Fruit fly (Drosophila melanogaster) whole organism, embryonic: ENCODE measurements around the gene Sfp23F.

Source experiments
- ATbp ChIP-seq: fragments of 200-800 bp; sonication (Bioruptor generic); optimal IDR thresholded peaks from 2 replicates; lab custom pipeline; 2017; ENCODE audit warnings: missing biosample characterization, mild to moderate bottlenecking, missing genetic modification characterization, missing genetic modification reagents
- Ada2b ChIP-seq: fragments of 200-800 bp; sonication (Bioruptor generic); IDR thresholded peaks from 2 replicates; pipeline ENCODE4 v1.3.6; 2022; ENCODE audit warnings: missing biosample characterization, missing genetic modification characterization
- Adf1 ChIP-seq: fragments of 200-800 bp; sonication (Bioruptor generic); IDR thresholded peaks from 2 replicates; pipeline ENCODE4 v1.3.6; 2022; ENCODE audit warnings: missing biosample characterization, missing genetic modification characterization
- Aef1 ChIP-seq: fragments of 200-800 bp; sonication (Bioruptor generic); IDR thresholded peaks from 3 replicates; pipeline ENCODE4 v1.3.6; 2022; ENCODE audit warnings: missing biosample characterization, missing genetic modification characterization
- BEAF-32 ChIP-seq: fragments of 200-800 bp; sonication (Bioruptor generic); optimal IDR thresholded peaks from 3 replicates; lab custom pipeline; 2017; ENCODE audit warnings: missing biosample characterization, missing genetic modification characterization, mild to moderate bottlenecking, moderate library complexity, missing genetic modification reagents
- CG1024 ChIP-seq: fragments of 200-800 bp; sonication (Bioruptor generic); IDR thresholded peaks from 2 replicates; pipeline ENCODE4 v1.3.6; 2022; ENCODE audit warnings: missing biosample characterization, missing genetic modification characterization
- CG10274 ChIP-seq: fragments of 200-800 bp; sonication (Bioruptor generic); optimal IDR thresholded peaks from 3 replicates; lab custom pipeline; 2017; ENCODE audit warnings: missing biosample characterization, mild to moderate bottlenecking, missing genetic modification characterization
- CG11247 ChIP-seq: fragments of 200-800 bp; sonication (Bioruptor generic); IDR thresholded peaks from 2 replicates; pipeline ENCODE4 v1.3.6; 2022; ENCODE audit warnings: missing biosample characterization, missing genetic modification characterization
- CG14014 ChIP-seq: fragments of 200-800 bp; sonication (Bioruptor generic); IDR thresholded peaks from 2 replicates; pipeline ENCODE4 v1.3.6; 2022; ENCODE audit warnings: missing biosample characterization, missing genetic modification characterization
- CG15514 ChIP-seq: fragments of 200-800 bp; sonication (Bioruptor generic); optimal IDR thresholded peaks from 3 replicates; lab custom pipeline; 2017; ENCODE audit warnings: missing biosample characterization, missing genetic modification characterization, mild to moderate bottlenecking, moderate library complexity, missing genetic modification reagents
- CG15601 ChIP-seq: fragments of 200-800 bp; sonication (Bioruptor generic); optimal IDR thresholded peaks from 3 replicates; lab custom pipeline; 2019; ENCODE audit warnings: missing biosample characterization, mild to moderate bottlenecking, missing genetic modification characterization, moderate library complexity
- CG1647 ChIP-seq: fragments of 200-800 bp; sonication (Bioruptor generic); optimal IDR thresholded peaks from 3 replicates; lab custom pipeline; 2016; ENCODE audit warnings: missing biosample characterization, missing genetic modification characterization
- CG2120 ChIP-seq: fragments of 200-800 bp; sonication (Bioruptor generic); optimal IDR thresholded peaks from 3 replicates; lab custom pipeline; 2016; ENCODE audit warnings: missing biosample characterization, missing genetic modification characterization
- CG3995 ChIP-seq: fragments of 200-800 bp; sonication (Bioruptor generic); optimal IDR thresholded peaks from 3 replicates; lab custom pipeline; 2016; ENCODE audit warnings: missing biosample characterization, missing genetic modification characterization
- CG42726 ChIP-seq: fragments of 200-800 bp; sonication (Bioruptor generic); IDR thresholded peaks from 2 replicates; pipeline ENCODE4 v1.3.6; 2022; ENCODE audit warnings: missing biosample characterization, missing genetic modification characterization; ENCODE audit not compliant: partially characterized antibody
- CG7786 ChIP-seq: fragments of 200-800 bp; sonication (Bioruptor generic); optimal IDR thresholded peaks from 2 replicates; lab custom pipeline; 2016; ENCODE audit warnings: missing biosample characterization, missing genetic modification characterization
- CG7839 ChIP-seq: fragments of 200-800 bp; sonication (Bioruptor generic); optimal IDR thresholded peaks from 3 replicates; lab custom pipeline; 2018; ENCODE audit warnings: missing biosample characterization, mild to moderate bottlenecking, missing genetic modification characterization, moderate library complexity
- CG8765 ChIP-seq: fragments of 200-800 bp; sonication (Bioruptor generic); IDR thresholded peaks from 2 replicates; pipeline ENCODE4 v1.3.6; 2022; ENCODE audit warnings: missing biosample characterization, missing genetic modification characterization
- CG9215 ChIP-seq: fragments of 200-800 bp; sonication (Bioruptor generic); IDR thresholded peaks from 2 replicates; pipeline ENCODE4 v1.3.6; 2022; ENCODE audit warnings: missing biosample characterization, missing genetic modification characterization
- CG9609 ChIP-seq: fragments of 200-800 bp; sonication (Bioruptor generic); optimal IDR thresholded peaks from 3 replicates; lab custom pipeline; 2016; ENCODE audit warnings: missing biosample characterization, missing genetic modification characterization
- Dek ChIP-seq: fragments of 200-800 bp; sonication (Bioruptor generic); optimal IDR thresholded peaks from 3 replicates; lab custom pipeline; 2019; ENCODE audit warnings: missing biosample characterization, mild to moderate bottlenecking, missing genetic modification characterization, moderate library complexity
- Dll ChIP-seq: fragments of 200-800 bp; sonication (Bioruptor generic); IDR thresholded peaks from 4 replicates; pipeline ENCODE4 v1.3.6; 2022; ENCODE audit warnings: missing biosample characterization, missing genetic modification characterization; ENCODE audit not compliant: partially characterized antibody
- Dref ChIP-seq: fragments of 200-800 bp; sonication (Bioruptor generic); IDR thresholded peaks from 2 replicates; pipeline ENCODE4 v1.3.6; 2022; ENCODE audit warnings: missing biosample characterization, missing genetic modification characterization
- Fer1 ChIP-seq: fragments of 200-800 bp; sonication (Bioruptor generic); optimal IDR thresholded peaks from 2 replicates; lab custom pipeline; 2017; ENCODE audit warnings: missing biosample characterization, mild to moderate bottlenecking, missing genetic modification characterization
- HHEX ChIP-seq: fragments of 200-800 bp; sonication (Bioruptor generic); optimal IDR thresholded peaks from 3 replicates; lab custom pipeline; 2017; ENCODE audit warnings: missing biosample characterization, mild to moderate bottlenecking, missing genetic modification characterization, missing genetic modification reagents
- Med ChIP-seq: fragments of 200-800 bp; sonication (Bioruptor generic); peaks from one replicate; lab custom pipeline; 2016; ENCODE audit warnings: missing biosample characterization, missing genetic modification characterization, mild to moderate bottlenecking, inconsistent platforms, moderate library complexity
- Myb ChIP-seq: fragments of 200-800 bp; sonication (Bioruptor generic); optimal IDR thresholded peaks from 2 replicates; lab custom pipeline; 2016; ENCODE audit warnings: missing biosample characterization, missing genetic modification characterization
- Nf-YA ChIP-seq: fragments of 200-800 bp; sonication (Bioruptor generic); IDR thresholded peaks from 2 replicates; pipeline ENCODE4 v1.3.6; 2022; ENCODE audit warnings: missing biosample characterization, missing genetic modification characterization
- Rx ChIP-seq: fragments of 200-800 bp; sonication (Bioruptor generic); IDR thresholded peaks from 2 replicates; pipeline ENCODE4 v1.3.6; 2022; ENCODE audit warnings: missing biosample characterization, missing genetic modification characterization
- Stat92E ChIP-seq, 3 experiments: fragments of >200 bp in 2 of 3; fragments of 200-800 bp in 1 of 3; sonication (Bioruptor generic) in 1 of 3; optimal IDR thresholded peaks; 2 replicates each; lab custom pipeline; 2017 to 2019; ENCODE audit warnings: missing biosample characterization in 3 of 3, missing genetic modification characterization in 3 of 3, mild to moderate bottlenecking in 1 of 3, moderate library complexity in 1 of 3
- Xbp1 ChIP-seq: fragments of 200-800 bp; sonication (Bioruptor generic); optimal IDR thresholded peaks from 3 replicates; lab custom pipeline; 2016; ENCODE audit warnings: missing biosample characterization, mild to moderate bottlenecking, missing genetic modification characterization
- ato ChIP-seq: fragments of 200-800 bp; sonication (Bioruptor generic); IDR thresholded peaks from 2 replicates; pipeline ENCODE4 v1.3.6; 2022; ENCODE audit warnings: missing biosample characterization, missing genetic modification characterization; ENCODE audit not compliant: partially characterized antibody
- bsh ChIP-seq, 2 experiments: fragments of 200-800 bp; sonication (Bioruptor generic); optimal IDR thresholded peaks; 2 replicates each; lab custom pipeline; 2017 to 2018; ENCODE audit warnings: mild to moderate bottlenecking in 2 of 2, missing biosample characterization in 2 of 2, missing genetic modification characterization in 2 of 2, moderate library complexity in 1 of 2
- chinmo ChIP-seq: fragments of 200-800 bp; sonication (Bioruptor generic); IDR thresholded peaks from 4 replicates; pipeline ENCODE4 v1.3.6; 2022; ENCODE audit warnings: missing biosample characterization, missing genetic modification characterization; ENCODE audit not compliant: partially characterized antibody
- cwo ChIP-seq: fragments of 200-800 bp; sonication (Bioruptor generic); optimal IDR thresholded peaks from 3 replicates; lab custom pipeline; 2017; ENCODE audit warnings: missing biosample characterization, missing genetic modification characterization, mild to moderate bottlenecking, moderate library complexity, missing genetic modification reagents
- dan ChIP-seq: fragments of 200-800 bp; sonication (Bioruptor generic); IDR thresholded peaks from 2 replicates; pipeline ENCODE4 v1.3.6; 2022; ENCODE audit warnings: missing biosample characterization, missing genetic modification characterization
- ewg ChIP-seq: fragments of 200-800 bp; sonication (Bioruptor generic); optimal IDR thresholded peaks from 3 replicates; lab custom pipeline; 2017; ENCODE audit warnings: mild to moderate bottlenecking, missing biosample characterization, missing genetic modification reagents, missing genetic modification characterization
- ftz-f1 ChIP-seq: fragments of 200-800 bp; sonication (Bioruptor generic); optimal IDR thresholded peaks from 2 replicates; lab custom pipeline; 2016; ENCODE audit warnings: missing biosample characterization, missing genetic modification characterization
- gcm2 ChIP-seq: fragments of 200-800 bp; sonication (Bioruptor generic); optimal IDR thresholded peaks from 2 replicates; lab custom pipeline; 2016; ENCODE audit warnings: missing biosample characterization, missing genetic modification characterization
- knrl ChIP-seq: fragments of 200-800 bp; sonication (Bioruptor generic); IDR thresholded peaks from 3 replicates; pipeline ENCODE4 v1.3.6; 2022; ENCODE audit warnings: missing biosample characterization, missing genetic modification characterization; ENCODE audit not compliant: partially characterized antibody
- lab ChIP-seq: fragments of 200-800 bp; sonication (Bioruptor generic); optimal IDR thresholded peaks from 3 replicates; lab custom pipeline; 2017; ENCODE audit warnings: missing biosample characterization, missing genetic modification characterization, mild to moderate bottlenecking, moderate library complexity, missing genetic modification reagents
- lilli ChIP-seq: fragments of 200-800 bp; sonication (Bioruptor generic); optimal IDR thresholded peaks from 3 replicates; lab custom pipeline; 2016; ENCODE audit warnings: missing biosample characterization, missing genetic modification characterization
- nom ChIP-seq: fragments of 200-800 bp; sonication (Bioruptor generic); optimal IDR thresholded peaks from 2 replicates; lab custom pipeline; 2017; ENCODE audit warnings: missing biosample characterization, missing genetic modification characterization, mild to moderate bottlenecking, moderate library complexity, missing genetic modification reagents
- p53 ChIP-seq: fragments of 200-800 bp; sonication (Bioruptor generic); optimal IDR thresholded peaks from 2 replicates; lab custom pipeline; 2016; ENCODE audit warnings: missing biosample characterization, missing genetic modification characterization
- rib ChIP-seq: fragments of 200-800 bp; sonication (Bioruptor generic); IDR thresholded peaks from 2 replicates; pipeline ENCODE4 v1.3.6; 2022; ENCODE audit warnings: missing biosample characterization, missing genetic modification characterization
- schlank ChIP-seq: fragments of 200-800 bp; sonication (Bioruptor generic); optimal IDR thresholded peaks from 2 replicates; lab custom pipeline; 2018; ENCODE audit warnings: missing biosample characterization, mild to moderate bottlenecking, missing genetic modification characterization
- sima ChIP-seq: fragments of 200-800 bp; sonication (Bioruptor generic); optimal IDR thresholded peaks from 2 replicates; lab custom pipeline; 2016; ENCODE audit warnings: missing biosample characterization, missing genetic modification characterization
- sob ChIP-seq: fragments of 200-800 bp; sonication (Bioruptor generic); IDR thresholded peaks from 2 replicates; pipeline ENCODE4 v1.3.6; 2022; ENCODE audit warnings: missing biosample characterization, missing genetic modification characterization
- tx ChIP-seq: fragments of 200-800 bp; sonication (Bioruptor generic); optimal IDR thresholded peaks from 2 replicates; lab custom pipeline; 2016; ENCODE audit warnings: missing biosample characterization, missing genetic modification characterization
- zfh2 ChIP-seq: fragments of 200-800 bp; sonication (Bioruptor generic); optimal IDR thresholded peaks from 2 replicates; lab custom pipeline; 2016; ENCODE audit warnings: missing biosample characterization, missing genetic modification characterization

Sfp23F gene

DNA sequence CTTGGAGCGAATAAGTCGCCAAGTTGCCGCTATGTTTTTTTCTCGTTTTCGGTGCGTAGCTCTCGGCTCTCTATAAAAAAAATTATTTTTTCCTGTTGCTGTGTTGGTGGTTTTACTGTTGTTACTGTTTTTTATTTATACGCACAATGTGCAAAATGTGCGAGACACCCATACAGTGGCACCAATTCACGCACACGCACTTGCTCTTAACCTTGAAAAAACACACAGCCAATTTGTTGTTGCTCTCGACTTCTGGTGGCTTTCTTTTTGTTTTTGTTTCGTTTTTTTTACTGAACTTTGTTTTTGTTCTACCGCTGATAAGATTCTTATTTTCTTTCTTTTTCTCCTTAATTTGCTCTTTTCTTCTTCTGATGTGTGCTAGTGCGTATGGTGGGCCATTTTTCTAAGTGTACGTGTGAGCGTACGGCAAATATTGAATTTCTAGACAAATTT, 31.3 kb downstream of the Sfp23F start (continued):
- TF ChIP-seq CG7839 (no peak), CG9215 (GFP tag; lab: Robert Waterston, UW) (no peak), Fer1 (GFP tag; lab: Kevin White, UChicago) (no peak), rib (peak; percentile 61; the same call in 1 of the 2 replicates), CG11247 (GFP tag; lab: Robert Waterston, UW) (no peak), Ada2b (peak; percentile 39; the same call in 1 of the 2 replicates), bsh (GFP tag; optimal IDR thresholded peaks at IDR 0.05; lab: Kevin White, UChicago) (peak in 1 of 2 experiments; percentile 76), Adf1 (GFP tag; lab: Robert Waterston, UW) (peak; percentile 13; the same call in 1 of the 2 replicates), chinmo (GFP tag; lab: Robert Waterston, UW) (0 out of 4 replicates have a peak, but pooled peaks have one; percentile 17), CG10274 (GFP tag; lab: Kevin White, UChicago) (no peak), p53 (GFP tag; lab: Kevin White, UChicago) (peak; percentile 5), CG1024 (GFP tag; lab: Robert Waterston, UW) (no peak), nom (GFP tag; lab: Kevin White, UChicago) (peak; percentile 95), CG15601 (tag; lab: Kevin White, UChicago) (no peak), ATbp (GFP tag; lab: Kevin White, UChicago) (no peak), cwo (GFP tag; lab: Kevin White, UChicago) (peak; percentile 58), Dll (GFP tag; lab: Robert Waterston, UW) (no peak), Stat92E (GFP tag; optimal IDR thresholded peaks at IDR 0.05; lab: Kevin White, UChicago) (no peak), tx (GFP tag; lab: Kevin White, UChicago) (peak; percentile 13), knrl (GFP tag; lab: Robert Waterston, UW) (no peak), CG9609 (GFP tag; lab: Kevin White, UChicago) (peak; percentile 43), lab (peak; percentile 41), CG8765 (GFP tag; lab: Robert Waterston, UW) (no peak), Xbp1 (no peak), Dref (GFP tag; lab: Robert Waterston, UW) (no peak), zfh2 (GFP tag; lab: Kevin White, UChicago) (peak; percentile 24), Rx (no peak), CG7786 (peak; percentile 40), CG15514 (GFP tag; lab: Kevin White, UChicago) (peak; percentile 37), CG42726 (GFP tag; lab: Robert Waterston, UW) (no peak), sob (GFP tag; lab: Robert Waterston, UW) (peak; percentile 68), CG1647 (peak; percentile 2), Nf-YA (GFP tag; lab: Robert Waterston, UW) (no peak), dan (GFP tag; lab: Robert Waterston, UW) (no peak), Myb (GFP tag; lab: Kevin White, UChicago) (peak; percentile 6), CG3995 (no peak), schlank (tag; lab: Kevin White, UChicago) (peak; percentile 11), lilli (GFP tag; lab: Kevin White, UChicago) (peak; percentile 46), BEAF-32 (GFP tag; lab: Kevin White, UChicago) (no peak), sima (no peak), Aef1 (GFP tag; lab: Robert Waterston, UW) (peak; percentile 45; the same call in 2 of the 3 replicates), HHEX (GFP tag; lab: Kevin White, UChicago) (peak; percentile 41), ftz-f1 (GFP tag; lab: Kevin White, UChicago) (peak; percentile 96), ato (GFP tag; lab: Robert Waterston, UW) (no peak), CG2120 (GFP tag; lab: Kevin White, UChicago) (peak; percentile 74), Med (peak; percentile 78), ewg (GFP tag; lab: Kevin White, UChicago) (no peak), gcm2 (GFP tag; lab: Kevin White, UChicago) (no peak), Dek (tag; lab: Kevin White, UChicago) (peak; percentile 33), CG14014 (GFP tag; lab: Robert Waterston, UW) (0 out of 2 replicates have a peak, but pooled peaks have one; percentile 22)
